Fruit fly (Drosophila melanogaster) whole organism, embryonic: ENCODE measurements around the gene CG11986.

Experiments used
- Abd-B ChIP-seq: fragments of 200-800 bp; sonication (Bioruptor generic); optimal IDR thresholded peaks from 2 replicates; lab custom pipeline; 2018; ENCODE audit warnings: missing biosample characterization, mild to moderate bottlenecking, missing genetic modification characterization, moderate library complexity
- Adf1 ChIP-seq: fragments of 200-800 bp; sonication (Bioruptor generic); IDR thresholded peaks from 2 replicates; pipeline ENCODE4 v1.3.6; 2022; ENCODE audit warnings: missing biosample characterization, missing genetic modification characterization
- Atf-2 ChIP-seq: fragments of 200-800 bp; sonication (Bioruptor generic); optimal IDR thresholded peaks from 2 replicates; lab custom pipeline; 2016; ENCODE audit warnings: missing biosample characterization, missing genetic modification characterization
- BEAF-32 ChIP-seq: fragments of 200-800 bp; sonication (Bioruptor generic); optimal IDR thresholded peaks from 3 replicates; lab custom pipeline; 2017; ENCODE audit warnings: missing biosample characterization, missing genetic modification characterization, mild to moderate bottlenecking, moderate library complexity, missing genetic modification reagents
- Bteb2 ChIP-seq: fragments of 200-800 bp; sonication (Bioruptor generic); optimal IDR thresholded peaks from 2 replicates; lab custom pipeline; 2016; ENCODE audit warnings: missing biosample characterization, missing genetic modification characterization
- CG10654 ChIP-seq: fragments of 200-800 bp; sonication (Bioruptor generic); optimal IDR thresholded peaks from 2 replicates; lab custom pipeline; 2016; ENCODE audit warnings: missing biosample characterization, missing genetic modification characterization
- CG12769 ChIP-seq: fragments of 200-800 bp; sonication (Bioruptor generic); optimal IDR thresholded peaks from 2 replicates; lab custom pipeline; 2019; ENCODE audit warnings: missing biosample characterization, mild to moderate bottlenecking, missing genetic modification characterization, moderate library complexity
- CG12942 ChIP-seq: fragments of 200-800 bp; sonication (Bioruptor generic); optimal IDR thresholded peaks from 3 replicates; lab custom pipeline; 2016; ENCODE audit warnings: missing biosample characterization, missing genetic modification characterization
- CG13424 ChIP-seq: fragments of 200-800 bp; sonication (Bioruptor generic); optimal IDR thresholded peaks from 2 replicates; lab custom pipeline; 2019; ENCODE audit warnings: missing biosample characterization, mild to moderate bottlenecking, missing genetic modification characterization, moderate library complexity
- CG13775 ChIP-seq: fragments of 200-800 bp; sonication (Bioruptor generic); optimal IDR thresholded peaks from 3 replicates; lab custom pipeline; 2017; ENCODE audit warnings: missing biosample characterization, mild to moderate bottlenecking, missing genetic modification characterization
- CG14860 ChIP-seq: fragments of 200-800 bp; sonication (Bioruptor generic); IDR thresholded peaks from 3 replicates; pipeline ENCODE4 v1.3.6; 2022; ENCODE audit warnings: missing biosample characterization, missing genetic modification characterization; ENCODE audit not compliant: partially characterized antibody
- CG1647 ChIP-seq: fragments of 200-800 bp; sonication (Bioruptor generic); optimal IDR thresholded peaks from 3 replicates; lab custom pipeline; 2016; ENCODE audit warnings: missing biosample characterization, missing genetic modification characterization
- CG16813 ChIP-seq: fragments of 200-800 bp; sonication (Bioruptor generic); IDR thresholded peaks from 3 replicates; pipeline ENCODE4 v1.3.6; 2022; ENCODE audit warnings: missing biosample characterization, missing genetic modification characterization; ENCODE audit not compliant: partially characterized antibody
- CG17186 ChIP-seq: fragments of 200-800 bp; sonication (Bioruptor generic); optimal IDR thresholded peaks from 3 replicates; lab custom pipeline; 2017; ENCODE audit warnings: missing biosample characterization, missing genetic modification reagents, missing genetic modification characterization
- CG17359 ChIP-seq: fragments of 200-800 bp; sonication (Bioruptor generic); optimal IDR thresholded peaks from 3 replicates; lab custom pipeline; 2018; ENCODE audit warnings: missing biosample characterization, mild to moderate bottlenecking, missing genetic modification characterization, moderate library complexity
- CG17612 ChIP-seq: fragments of 200-800 bp; sonication (Bioruptor generic); IDR thresholded peaks from 2 replicates; pipeline ENCODE4 v1.3.6; 2022; ENCODE audit warnings: missing biosample characterization, missing genetic modification characterization
- CG18476 ChIP-seq: fragments of 200-800 bp; sonication (Bioruptor generic); optimal IDR thresholded peaks from 2 replicates; lab custom pipeline; 2016; ENCODE audit warnings: missing biosample characterization, mild to moderate bottlenecking, missing genetic modification characterization
- CG30020 ChIP-seq: fragments of 200-800 bp; optimal IDR thresholded peaks from 2 replicates; lab custom pipeline; 2019; ENCODE audit warnings: missing biosample characterization, mild to moderate bottlenecking, missing genetic modification characterization, moderate library complexity
- CG3065 ChIP-seq: fragments of 200-800 bp; sonication (Bioruptor generic); optimal IDR thresholded peaks from 2 replicates; lab custom pipeline; 2016; ENCODE audit warnings: missing biosample characterization, missing genetic modification characterization
- CG4617 ChIP-seq: fragments of 200-800 bp; sonication (Bioruptor generic); optimal IDR thresholded peaks from 3 replicates; lab custom pipeline; 2016; ENCODE audit warnings: missing biosample characterization, missing genetic modification characterization, borderline replicate concordance
- CG6175 ChIP-seq: fragments of 200-800 bp; sonication (Bioruptor generic); IDR thresholded peaks from 3 replicates; pipeline ENCODE4 v1.3.6; 2022; ENCODE audit warnings: missing biosample characterization, missing genetic modification characterization
- CG6272 ChIP-seq: fragments of 200-800 bp; sonication (Bioruptor generic); IDR thresholded peaks from 2 replicates; pipeline ENCODE4 v1.3.6; 2022; ENCODE audit warnings: missing biosample characterization, missing genetic modification characterization
- CG8281 ChIP-seq: fragments of 200-800 bp; sonication (Bioruptor generic); optimal IDR thresholded peaks from 2 replicates; lab custom pipeline; 2018; ENCODE audit warnings: missing biosample characterization, mild to moderate bottlenecking, missing genetic modification characterization, moderate library complexity
- CG8765 ChIP-seq: fragments of 200-800 bp; sonication (Bioruptor generic); IDR thresholded peaks from 2 replicates; pipeline ENCODE4 v1.3.6; 2022; ENCODE audit warnings: missing biosample characterization, missing genetic modification characterization
- CG9727 ChIP-seq: fragments of 200-800 bp; sonication (Bioruptor generic); optimal IDR thresholded peaks from 3 replicates; lab custom pipeline; 2017; ENCODE audit warnings: missing biosample characterization, mild to moderate bottlenecking, missing genetic modification characterization
- CTCF ChIP-seq: fragments of 200-800 bp; sonication (Bioruptor generic); optimal IDR thresholded peaks from 2 replicates; lab custom pipeline; 2017; ENCODE audit warnings: missing biosample characterization, mild to moderate bottlenecking, missing genetic modification characterization, moderate library complexity
- Chrac-16 ChIP-seq: fragments of 200-800 bp; sonication (Bioruptor generic); optimal IDR thresholded peaks from 3 replicates; lab custom pipeline; 2016; ENCODE audit warnings: missing biosample characterization, missing genetic modification characterization
- Fer3 ChIP-seq: fragments of 200-800 bp; sonication (Bioruptor generic); optimal IDR thresholded peaks from 2 replicates; lab custom pipeline; 2018; ENCODE audit warnings: missing biosample characterization, mild to moderate bottlenecking, missing genetic modification characterization, moderate library complexity
- Gug ChIP-seq: fragments of 200-800 bp; sonication (Bioruptor generic); IDR thresholded peaks from 4 replicates; pipeline ENCODE4 v1.3.6; 2022; ENCODE audit warnings: missing biosample characterization, missing genetic modification characterization
- Hmx ChIP-seq: fragments of 200-800 bp; sonication (Bioruptor generic); optimal IDR thresholded peaks from 2 replicates; lab custom pipeline; 2016; ENCODE audit warnings: missing biosample characterization, missing genetic modification characterization
- Lhr ChIP-seq: fragments of 200-800 bp; sonication (Bioruptor generic); optimal IDR thresholded peaks from 3 replicates; lab custom pipeline; 2017; ENCODE audit warnings: mild to moderate bottlenecking, missing biosample characterization, missing genetic modification reagents, missing genetic modification characterization
- Lpt ChIP-seq: fragments of >200 bp; optimal IDR thresholded peaks from 2 replicates; lab custom pipeline; 2018; ENCODE audit warnings: missing biosample characterization, missing genetic modification characterization
- NK7.1 ChIP-seq: fragments of 200-800 bp; sonication (Bioruptor generic); optimal IDR thresholded peaks from 3 replicates; lab custom pipeline; 2016; ENCODE audit warnings: missing biosample characterization, missing genetic modification characterization
- Rfx ChIP-seq: fragments of 200-800 bp; sonication (Bioruptor generic); IDR thresholded peaks from 2 replicates; pipeline ENCODE4 v1.3.6; 2022; ENCODE audit warnings: missing biosample characterization, missing genetic modification characterization
- Trl ChIP-seq, 3 experiments: fragments of >200 bp in 2 of 3; fragments of 200-800 bp in 1 of 3; sonication (Bioruptor generic) in 1 of 3; optimal IDR thresholded peaks; 2 replicates in 1 of 3; 3 replicates in 2 of 3; lab custom pipeline; 2016 to 2017; ENCODE audit warnings: missing biosample characterization in 1 of 3, missing genetic modification characterization in 1 of 3
- chinmo ChIP-seq: fragments of 200-800 bp; sonication (Bioruptor generic); IDR thresholded peaks from 4 replicates; pipeline ENCODE4 v1.3.6; 2022; ENCODE audit warnings: missing biosample characterization, missing genetic modification characterization; ENCODE audit not compliant: partially characterized antibody
- crc ChIP-seq: fragments of 200-800 bp; sonication (Bioruptor generic); optimal IDR thresholded peaks from 2 replicates; lab custom pipeline; 2016; ENCODE audit warnings: missing biosample characterization, missing genetic modification characterization
- danr ChIP-seq: fragments of 200-800 bp; sonication (Bioruptor generic); IDR thresholded peaks from 2 replicates; pipeline ENCODE4 v1.3.6; 2022; ENCODE audit warnings: missing biosample characterization, missing genetic modification characterization
- ewg ChIP-seq: fragments of 200-800 bp; sonication (Bioruptor generic); optimal IDR thresholded peaks from 3 replicates; lab custom pipeline; 2017; ENCODE audit warnings: mild to moderate bottlenecking, missing biosample characterization, missing genetic modification reagents, missing genetic modification characterization
- fru ChIP-seq: fragments of >200 bp; optimal IDR thresholded peaks from 2 replicates; lab custom pipeline; 2017
- hb ChIP-seq: fragments of 200-800 bp; sonication (Bioruptor generic); IDR thresholded peaks from 3 replicates; pipeline ENCODE4 v1.3.6; 2022; ENCODE audit warnings: missing biosample characterization, missing genetic modification characterization; ENCODE audit not compliant: partially characterized antibody
- inv ChIP-seq: fragments of 200-800 bp; sonication (Bioruptor generic); IDR thresholded peaks from 2 replicates; pipeline ENCODE4 v1.3.6; 2022; ENCODE audit warnings: missing biosample characterization, missing genetic modification characterization; ENCODE audit not compliant: partially characterized antibody
- klu ChIP-seq: fragments of 200-800 bp; sonication (Bioruptor generic); IDR thresholded peaks from 2 replicates; pipeline ENCODE4 v1.3.6; 2022; ENCODE audit warnings: missing biosample characterization, missing genetic modification characterization
- luna ChIP-seq: fragments of 200-800 bp; sonication (Bioruptor generic); optimal IDR thresholded peaks from 2 replicates; lab custom pipeline; 2016; ENCODE audit warnings: missing biosample characterization, missing genetic modification characterization
- salm ChIP-seq: fragments of 200-800 bp; sonication (Bioruptor generic); optimal IDR thresholded peaks from 2 replicates; lab custom pipeline; 2018; ENCODE audit warnings: missing biosample characterization, mild to moderate bottlenecking, missing genetic modification characterization
- sc ChIP-seq, 3 experiments: fragments of >200 bp in 2 of 3; fragments of 200-800 bp in 1 of 3; sonication (Bioruptor generic) in 1 of 3; optimal IDR thresholded peaks; 2 replicates in 2 of 3; 3 replicates in 1 of 3; lab custom pipeline; 2017; ENCODE audit warnings: mild to moderate bottlenecking in 1 of 3, missing biosample characterization in 1 of 3, missing genetic modification characterization in 1 of 3, missing genetic modification reagents in 1 of 3
- sens ChIP-seq: fragments of 200-800 bp; sonication (Bioruptor generic); peaks from one replicate; lab custom pipeline; 2016; ENCODE audit warnings: missing biosample characterization, missing genetic modification characterization
- tgo ChIP-seq: fragments of 200-800 bp; sonication (Bioruptor generic); IDR thresholded peaks from 3 replicates; pipeline ENCODE4 v1.3.6; 2022; ENCODE audit warnings: missing biosample characterization, missing genetic modification characterization
- tin ChIP-seq: fragments of 200-800 bp; sonication (Bioruptor generic); optimal IDR thresholded peaks from 3 replicates; lab custom pipeline; 2016; ENCODE audit warnings: missing biosample characterization, missing genetic modification characterization
- trh ChIP-seq: fragments of 200-800 bp; sonication (Bioruptor generic); optimal IDR thresholded peaks from 2 replicates; lab custom pipeline; 2016; ENCODE audit warnings: missing biosample characterization, missing genetic modification characterization
- twi ChIP-seq: fragments of 200-800 bp; optimal IDR thresholded peaks from 2 replicates; lab custom pipeline; 2019; ENCODE audit warnings: missing biosample characterization, mild to moderate bottlenecking, missing genetic modification characterization, moderate library complexity
- vfl ChIP-seq: fragments of 200-800 bp; sonication (Bioruptor generic); optimal IDR thresholded peaks from 2 replicates; lab custom pipeline; 2016; ENCODE audit warnings: missing biosample characterization, missing genetic modification characterization

The CG11986 gene

dm6 chr3R:8978768-8979167 is 36.5 kb upstream of the CG11986 start (continued):
- TF ChIP-seq CG6272 (GFP tag; lab: Robert Waterston, UW) (no peak), Bteb2 (GFP tag; lab: Kevin White, UChicago) (no peak), salm (tag; lab: Kevin White, UChicago) (no peak), sens (GFP tag; lab: Kevin White, UChicago) (no peak), CG17359 (peak; percentile 65), fru (lab: Kevin White, UChicago) (no peak), CG8765 (no peak), CG18476 (GFP tag; lab: Kevin White, UChicago) (no peak), klu (GFP tag; lab: Robert Waterston, UW) (no peak), NK7.1 (GFP tag; lab: Kevin White, UChicago) (no peak), CG13775 (GFP tag; lab: Kevin White, UChicago) (no peak), Chrac-16 (GFP tag; lab: Kevin White, UChicago) (no peak), Trl (optimal IDR thresholded peaks at IDR 0.05; lab: Kevin White, UChicago) (no peak), Trl (GFP tag; optimal IDR thresholded peaks at IDR 0.05; lab: Kevin White, UChicago) (no peak), luna (no peak), CG1647 (GFP tag; lab: Kevin White, UChicago) (no peak), inv (no peak), CG12769 (tag; lab: Kevin White, UChicago) (no peak), CG10654 (GFP tag; lab: Kevin White, UChicago) (no peak), Atf-2 (GFP tag; lab: Kevin White, UChicago) (no peak), Lpt (GFP tag; lab: Kevin White, UChicago) (no peak), CG8281 (no peak), CG17186 (GFP tag; lab: Kevin White, UChicago) (no peak), CG17612 (GFP tag; lab: Robert Waterston, UW) (no peak), CG4617 (GFP tag; lab: Kevin White, UChicago) (no peak), CG30020 (no peak), twi (tag; lab: Kevin White, UChicago) (no peak), BEAF-32 (GFP tag; lab: Kevin White, UChicago) (no peak), danr (GFP tag; lab: Robert Waterston, UW) (no peak), Adf1 (GFP tag; lab: Robert Waterston, UW) (no peak), Fer3 (tag; lab: Kevin White, UChicago) (no peak), Rfx (GFP tag; lab: Robert Waterston, UW) (no peak), Gug (GFP tag; lab: Robert Waterston, UW) (no peak), sc (optimal IDR thresholded peaks at IDR 0.05; lab: Kevin White, UChicago) (no peak), sc (GFP tag; optimal IDR thresholded peaks at IDR 0.05; lab: Kevin White, UChicago) (peak; percentile 3), trh (no peak), CG3065 (GFP tag; lab: Kevin White, UChicago) (no peak), Abd-B (no peak), vfl (GFP tag; lab: Kevin White, UChicago) (no peak), chinmo (no peak), tgo (GFP tag; lab: Robert Waterston, UW) (peak; percentile 70), crc (GFP tag; lab: Kevin White, UChicago) (no peak), ewg (GFP tag; lab: Kevin White, UChicago) (peak; percentile 31), tin (GFP tag; lab: Kevin White, UChicago) (peak; percentile 8), CG9727 (GFP tag; lab: Kevin White, UChicago) (no peak), CTCF (GFP tag; lab: Kevin White, UChicago) (no peak), hb (no peak), CG12942 (GFP tag; lab: Kevin White, UChicago) (no peak), Lhr (GFP tag; lab: Kevin White, UChicago) (no peak), CG14860 (no peak), CG16813 (no peak), CG13424 (tag; lab: Kevin White, UChicago) (peak; percentile 56), CG6175 (GFP tag; lab: Robert Waterston, UW) (no peak), Hmx (GFP tag; lab: Kevin White, UChicago) (no peak)
